Worm (Caenorhabditis elegans) whole organism, L1 larva: Measurements from ENCODE around the gene pfas-1.

Experiments
- F16B12.6 ChIP-seq: fragments of 150-350 bp; optimal IDR thresholded peaks from 2 replicates; lab custom pipeline; 2014; ENCODE audit warnings: missing biosample characterization, missing genetic modification characterization
- Y116A8C.19 ChIP-seq: sonication (generic microtip); optimal IDR thresholded peaks from 2 replicates; lab custom pipeline; 2016; ENCODE audit warnings: missing compliant biosample characterization, missing genetic modification characterization, borderline replicate concordance
- egl-27 ChIP-seq, 2 experiments: fragments of 150-350 bp in 1 of 2; sonication (generic microtip); optimal IDR thresholded peaks; 3 replicates each; lab custom pipeline; 2017 to 2018; ENCODE audit warnings: missing biosample characterization in 2 of 2, missing genetic modification characterization in 2 of 2, missing genetic modification reagents in 2 of 2
- fkh-10 ChIP-seq: sonication (generic microtip); optimal IDR thresholded peaks from 2 replicates; lab custom pipeline; 2017; ENCODE audit warnings: missing biosample characterization, missing genetic modification reagents, missing genetic modification characterization
- fkh-8 ChIP-seq: sonication (generic microtip); optimal IDR thresholded peaks from 2 replicates; lab custom pipeline; 2016; ENCODE audit warnings: mild to moderate bottlenecking, missing genetic modification characterization, missing compliant biosample characterization
- lin-13 ChIP-seq: fragments of 150-350 bp; optimal IDR thresholded peaks from 2 replicates; lab custom pipeline; 2014; ENCODE audit warnings: missing biosample characterization, missing genetic modification reagents, missing genetic modification characterization
- nhr-19 ChIP-seq: fragments of 200-800 bp; sonication (Bioruptor generic); conservative IDR thresholded peaks from 2 replicates; pipeline ENCODE4 v1.3.6; 2022; ENCODE audit warnings: missing genetic modification characterization, missing compliant biosample characterization
- nhr-237 ChIP-seq: fragments of 150-350 bp; optimal IDR thresholded peaks from 2 replicates; lab custom pipeline; 2014; ENCODE audit warnings: missing biosample characterization, missing genetic modification characterization
- nhr-77 ChIP-seq: fragments of 150-350 bp; optimal IDR thresholded peaks from 2 replicates; lab custom pipeline; 2014; ENCODE audit warnings: missing biosample characterization, missing genetic modification characterization
- nhr-90 ChIP-seq: sonication (generic microtip); optimal IDR thresholded peaks from 2 replicates; lab custom pipeline; 2016; ENCODE audit warnings: mild to moderate bottlenecking, missing genetic modification characterization, missing compliant biosample characterization; ENCODE audit not compliant: poor library complexity
- skn-1 ChIP-seq: fragments of 150-350 bp; optimal IDR thresholded peaks from 2 replicates; lab custom pipeline; 2014; ENCODE audit warnings: missing biosample characterization, missing genetic modification characterization
- unc-62 ChIP-seq: fragments of 150-350 bp; optimal IDR thresholded peaks from 2 replicates; lab custom pipeline; 2014; ENCODE audit warnings: missing biosample characterization, missing genetic modification reagents, missing genetic modification characterization

DNA sequence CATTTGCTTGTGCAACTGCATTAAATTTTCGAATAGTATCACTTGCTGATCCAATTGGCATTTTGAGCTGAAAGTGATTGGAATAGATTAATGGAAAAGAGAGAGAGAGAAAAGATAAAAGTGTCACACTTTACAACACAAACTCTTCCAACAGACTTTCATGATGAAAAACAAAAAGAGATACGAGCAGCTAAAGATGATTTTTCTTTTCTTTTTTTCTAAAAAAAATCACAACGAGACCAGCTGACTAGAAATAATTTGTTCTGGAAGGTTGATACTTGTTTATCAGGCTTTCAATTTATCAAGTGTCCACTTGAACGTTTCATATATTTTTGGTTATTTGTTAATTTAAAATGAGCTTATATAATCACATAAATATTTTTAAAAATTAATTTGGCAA, 44.0 kb upstream of the pfas-1 start:
- TF ChIP-seq F16B12.6 (tag; lab: Kevin White, UChicago) = no peak
- no peak for TF ChIP-seq lin-13 (GFP tag; lab: Kevin White, UChicago)
- TF ChIP-seq nhr-237 (tag; lab: Kevin White, UChicago) = no peak
- no peak for TF ChIP-seq nhr-90 (tag; lab: Kevin White, UChicago)
- TF ChIP-seq skn-1 (tag; lab: Kevin White, UChicago) = no peak
- TF ChIP-seq nhr-19 = peak; percentile 37
- no peak for TF ChIP-seq fkh-10 (GFP tag; lab: Kevin White, UChicago)
- TF ChIP-seq egl-27 (tag; optimal IDR thresholded peaks at IDR 0.05; lab: Kevin White, UChicago) = no peak
- TF ChIP-seq fkh-8 = no peak
- TF ChIP-seq nhr-77 = no peak
- no peak for TF ChIP-seq Y116A8C.19 (tag; lab: Kevin White, UChicago)
- no peak for TF ChIP-seq unc-62
